Fruit fly (Drosophila melanogaster) whole organism, embryonic: Measurements from ENCODE around the gene Bcat.

Source experiments
- CG11696 ChIP-seq: fragments of 200-800 bp; sonication (Bioruptor generic); IDR thresholded peaks from 2 replicates; pipeline ENCODE4 v1.3.6; 2022; ENCODE audit warnings: missing biosample characterization, missing genetic modification characterization
- CG12299 ChIP-seq: fragments of 200-800 bp; sonication (Bioruptor generic); optimal IDR thresholded peaks from 2 replicates; lab custom pipeline; 2018; ENCODE audit warnings: missing biosample characterization, mild to moderate bottlenecking, missing genetic modification characterization
- CG12659 ChIP-seq: fragments of 200-800 bp; sonication (Bioruptor generic); optimal IDR thresholded peaks from 3 replicates; lab custom pipeline; 2017; ENCODE audit warnings: mild to moderate bottlenecking, missing biosample characterization, missing genetic modification reagents, missing genetic modification characterization
- CG12769 ChIP-seq: fragments of 200-800 bp; sonication (Bioruptor generic); optimal IDR thresholded peaks from 2 replicates; lab custom pipeline; 2019; ENCODE audit warnings: missing biosample characterization, mild to moderate bottlenecking, missing genetic modification characterization, moderate library complexity
- CG13775 ChIP-seq: fragments of 200-800 bp; sonication (Bioruptor generic); optimal IDR thresholded peaks from 3 replicates; lab custom pipeline; 2017; ENCODE audit warnings: missing biosample characterization, mild to moderate bottlenecking, missing genetic modification characterization
- CG14014 ChIP-seq: fragments of 200-800 bp; sonication (Bioruptor generic); IDR thresholded peaks from 2 replicates; pipeline ENCODE4 v1.3.6; 2022; ENCODE audit warnings: missing biosample characterization, missing genetic modification characterization
- CG17361 ChIP-seq: fragments of 200-800 bp; sonication (Bioruptor generic); IDR thresholded peaks from 3 replicates; pipeline ENCODE4 v1.3.6; 2022; ENCODE audit warnings: missing biosample characterization, missing genetic modification characterization
- CG17802 ChIP-seq: fragments of 200-800 bp; sonication (Bioruptor generic); optimal IDR thresholded peaks from 2 replicates; lab custom pipeline; 2018; ENCODE audit warnings: missing biosample characterization, mild to moderate bottlenecking, missing genetic modification characterization, moderate library complexity
- CG17912 ChIP-seq: fragments of 200-800 bp; sonication (Bioruptor generic); optimal IDR thresholded peaks from 2 replicates; lab custom pipeline; 2018; ENCODE audit warnings: missing biosample characterization, mild to moderate bottlenecking, missing genetic modification characterization
- CG18619 ChIP-seq: fragments of 200-800 bp; sonication (Bioruptor generic); optimal IDR thresholded peaks from 3 replicates; lab custom pipeline; 2017; ENCODE audit warnings: missing biosample characterization, mild to moderate bottlenecking, missing genetic modification characterization
- CG2116 ChIP-seq: fragments of 200-800 bp; sonication (Bioruptor generic); optimal IDR thresholded peaks from 3 replicates; lab custom pipeline; 2018; ENCODE audit warnings: missing biosample characterization, mild to moderate bottlenecking, missing genetic modification characterization
- CG2678 ChIP-seq: fragments of 200-800 bp; sonication (Bioruptor generic); optimal IDR thresholded peaks from 3 replicates; lab custom pipeline; 2019; ENCODE audit warnings: missing biosample characterization, mild to moderate bottlenecking, missing genetic modification characterization, moderate library complexity
- CG31388 ChIP-seq: fragments of 200-800 bp; sonication (Bioruptor generic); optimal IDR thresholded peaks from 2 replicates; lab custom pipeline; 2016; ENCODE audit warnings: missing biosample characterization, missing genetic modification characterization
- CG31441 ChIP-seq: fragments of 200-800 bp; sonication (Bioruptor generic); IDR thresholded peaks from 2 replicates; pipeline ENCODE4 v1.3.6; 2022; ENCODE audit warnings: missing biosample characterization, missing genetic modification characterization
- CG3281 ChIP-seq: fragments of 200-800 bp; sonication (Bioruptor generic); optimal IDR thresholded peaks from 3 replicates; lab custom pipeline; 2017; ENCODE audit warnings: missing biosample characterization, mild to moderate bottlenecking, missing genetic modification characterization
- CG33213 ChIP-seq: fragments of 200-800 bp; sonication (Bioruptor generic); optimal IDR thresholded peaks from 3 replicates; lab custom pipeline; 2016; ENCODE audit warnings: missing biosample characterization, missing genetic modification characterization
- CG33557 ChIP-seq: fragments of 200-800 bp; sonication (Bioruptor generic); optimal IDR thresholded peaks from 2 replicates; lab custom pipeline; 2019; ENCODE audit warnings: missing biosample characterization, mild to moderate bottlenecking, missing genetic modification characterization, moderate library complexity
- CG3847 ChIP-seq: fragments of 200-800 bp; sonication (Bioruptor generic); IDR thresholded peaks from 2 replicates; pipeline ENCODE4 v1.3.6; 2022; ENCODE audit warnings: missing biosample characterization, missing genetic modification characterization
- CG4617 ChIP-seq: fragments of 200-800 bp; sonication (Bioruptor generic); optimal IDR thresholded peaks from 3 replicates; lab custom pipeline; 2016; ENCODE audit warnings: missing biosample characterization, missing genetic modification characterization, borderline replicate concordance
- CG4707 ChIP-seq: fragments of 200-800 bp; sonication (Bioruptor generic); optimal IDR thresholded peaks from 2 replicates; lab custom pipeline; 2018; ENCODE audit warnings: missing biosample characterization, mild to moderate bottlenecking, missing genetic modification characterization, moderate library complexity
- CG5180 ChIP-seq: fragments of 200-800 bp; sonication (Bioruptor generic); optimal IDR thresholded peaks from 3 replicates; lab custom pipeline; 2017; ENCODE audit warnings: missing biosample characterization, missing genetic modification characterization, mild to moderate bottlenecking, moderate library complexity, missing genetic modification reagents
- CG7786 ChIP-seq: fragments of 200-800 bp; sonication (Bioruptor generic); optimal IDR thresholded peaks from 2 replicates; lab custom pipeline; 2016; ENCODE audit warnings: missing biosample characterization, missing genetic modification characterization
- D ChIP-seq, 2 experiments: fragments of 200-800 bp in 1 of 2; fragments of >200 bp in 1 of 2; sonication (Bioruptor generic) in 1 of 2; optimal IDR thresholded peaks; 2 replicates in 1 of 2; 3 replicates in 1 of 2; lab custom pipeline; 2017; ENCODE audit warnings: mild to moderate bottlenecking in 1 of 2, missing biosample characterization in 1 of 2, missing genetic modification characterization in 1 of 2, missing genetic modification reagents in 1 of 2
- D19B ChIP-seq: fragments of 200-800 bp; sonication (Bioruptor generic); optimal IDR thresholded peaks from 2 replicates; lab custom pipeline; 2017; ENCODE audit warnings: missing biosample characterization, mild to moderate bottlenecking, missing genetic modification characterization
- Deaf1 ChIP-seq: fragments of 200-800 bp; optimal IDR thresholded peaks from 3 replicates; lab custom pipeline; 2019; ENCODE audit warnings: missing biosample characterization, mild to moderate bottlenecking, missing genetic modification characterization, moderate library complexity
- Ets65A ChIP-seq: fragments of 200-800 bp; sonication (Bioruptor generic); peaks from one replicate; lab custom pipeline; 2016; ENCODE audit warnings: missing biosample characterization, missing genetic modification characterization
- Hmr ChIP-seq: fragments of 200-800 bp; sonication (Bioruptor generic); optimal IDR thresholded peaks from 3 replicates; lab custom pipeline; 2017; ENCODE audit warnings: mild to moderate bottlenecking, missing biosample characterization, missing genetic modification reagents, missing genetic modification characterization
- Hr78 ChIP-seq, 2 experiments: fragments of 200-800 bp in 1 of 2; fragments of >200 bp in 1 of 2; sonication (Bioruptor generic) in 1 of 2; optimal IDR thresholded peaks; 2 replicates each; lab custom pipeline; 2017 to 2019; ENCODE audit warnings: missing biosample characterization in 2 of 2, missing genetic modification characterization in 2 of 2, mild to moderate bottlenecking in 1 of 2, moderate library complexity in 1 of 2
- NFAT ChIP-seq: fragments of 200-800 bp; sonication (Bioruptor generic); IDR thresholded peaks from 2 replicates; pipeline ENCODE4 v1.3.6; 2022; ENCODE audit warnings: missing biosample characterization, missing genetic modification characterization
- Poxn ChIP-seq: fragments of 200-800 bp; sonication (Bioruptor generic); IDR thresholded peaks from 2 replicates; pipeline ENCODE4 v1.3.6; 2022; ENCODE audit warnings: missing biosample characterization, missing genetic modification characterization
- Sin3A ChIP-seq: fragments of >200 bp; optimal IDR thresholded peaks from 2 replicates; lab custom pipeline; 2018
- Tbp ChIP-seq: fragments of >200 bp; optimal IDR thresholded peaks from 2 replicates; lab custom pipeline; 2018; ENCODE audit warnings: missing biosample characterization, missing genetic modification characterization
- crol ChIP-seq: fragments of 200-800 bp; sonication (Bioruptor generic); IDR thresholded peaks from 2 replicates; pipeline ENCODE4 v1.3.6; 2022; ENCODE audit warnings: missing biosample characterization, missing genetic modification characterization
- eyg ChIP-seq: fragments of 200-800 bp; sonication (Bioruptor generic); optimal IDR thresholded peaks from 3 replicates; lab custom pipeline; 2016; ENCODE audit warnings: missing biosample characterization, missing genetic modification characterization
- fd102C ChIP-seq: fragments of 200-800 bp; sonication (Bioruptor generic); optimal IDR thresholded peaks from 2 replicates; lab custom pipeline; 2018; ENCODE audit warnings: missing biosample characterization, mild to moderate bottlenecking, missing genetic modification characterization, moderate library complexity
- fd96Cb ChIP-seq: fragments of 200-800 bp; sonication (Bioruptor generic); optimal IDR thresholded peaks from 2 replicates; lab custom pipeline; 2018; ENCODE audit warnings: missing biosample characterization, mild to moderate bottlenecking, missing genetic modification characterization, moderate library complexity
- gsb-n ChIP-seq: fragments of 200-800 bp; sonication (Bioruptor generic); optimal IDR thresholded peaks from 3 replicates; lab custom pipeline; 2018; ENCODE audit warnings: missing biosample characterization, mild to moderate bottlenecking, missing genetic modification characterization
- jing ChIP-seq: fragments of 200-800 bp; sonication (Bioruptor generic); optimal IDR thresholded peaks from 2 replicates; lab custom pipeline; 2018; ENCODE audit warnings: missing biosample characterization, mild to moderate bottlenecking, missing genetic modification characterization
- jumu ChIP-seq: fragments of 200-800 bp; sonication (Bioruptor generic); optimal IDR thresholded peaks from 3 replicates; lab custom pipeline; 2016; ENCODE audit warnings: missing biosample characterization, missing genetic modification characterization
- kay ChIP-seq: fragments of 200-800 bp; sonication (Bioruptor generic); optimal IDR thresholded peaks from 2 replicates; lab custom pipeline; 2016; ENCODE audit warnings: missing biosample characterization, missing genetic modification characterization
- klu ChIP-seq: fragments of 200-800 bp; sonication (Bioruptor generic); IDR thresholded peaks from 2 replicates; pipeline ENCODE4 v1.3.6; 2022; ENCODE audit warnings: missing biosample characterization, missing genetic modification characterization
- knrl ChIP-seq: fragments of 200-800 bp; sonication (Bioruptor generic); IDR thresholded peaks from 3 replicates; pipeline ENCODE4 v1.3.6; 2022; ENCODE audit warnings: missing biosample characterization, missing genetic modification characterization; ENCODE audit not compliant: partially characterized antibody
- lab ChIP-seq: fragments of 200-800 bp; sonication (Bioruptor generic); optimal IDR thresholded peaks from 3 replicates; lab custom pipeline; 2017; ENCODE audit warnings: missing biosample characterization, missing genetic modification characterization, mild to moderate bottlenecking, moderate library complexity, missing genetic modification reagents
- lov ChIP-seq, 2 experiments: fragments of 200-800 bp in 1 of 2; fragments of >200 bp in 1 of 2; sonication (Bioruptor generic) in 1 of 2; IDR thresholded peaks in 1 of 2; optimal IDR thresholded peaks in 1 of 2; 2 replicates in 1 of 2; 3 replicates in 1 of 2; pipeline versions ENCODE4 v1.3.6 to Lab custom; 2017 to 2022; ENCODE audit warnings: missing biosample characterization in 1 of 2, missing genetic modification characterization in 1 of 2
- mirr ChIP-seq: fragments of 200-800 bp; sonication (Bioruptor generic); optimal IDR thresholded peaks from 3 replicates; lab custom pipeline; 2018; ENCODE audit warnings: missing biosample characterization, mild to moderate bottlenecking, missing genetic modification characterization
- pfk ChIP-seq: fragments of 200-800 bp; sonication (Bioruptor generic); optimal IDR thresholded peaks from 2 replicates; lab custom pipeline; 2018; ENCODE audit warnings: missing biosample characterization, mild to moderate bottlenecking, missing genetic modification characterization, moderate library complexity
- pho ChIP-seq: fragments of 200-800 bp; sonication (Bioruptor generic); optimal IDR thresholded peaks from 2 replicates; lab custom pipeline; 2016; ENCODE audit warnings: missing biosample characterization, missing genetic modification characterization
- ro ChIP-seq: fragments of 200-800 bp; sonication (Bioruptor generic); IDR thresholded peaks from 2 replicates; pipeline ENCODE4 v1.3.6; 2022; ENCODE audit warnings: missing biosample characterization, missing genetic modification characterization
- so ChIP-seq: fragments of 200-800 bp; sonication (Bioruptor generic); IDR thresholded peaks from 3 replicates; pipeline ENCODE4 v1.3.6; 2022; ENCODE audit warnings: missing biosample characterization, missing genetic modification characterization
- unc-4 ChIP-seq: fragments of 200-800 bp; sonication (Bioruptor generic); IDR thresholded peaks from 2 replicates; pipeline ENCODE4 v1.3.6; 2022; ENCODE audit warnings: missing biosample characterization, missing genetic modification characterization; ENCODE audit not compliant: partially characterized antibody

The Bcat gene

DNA sequence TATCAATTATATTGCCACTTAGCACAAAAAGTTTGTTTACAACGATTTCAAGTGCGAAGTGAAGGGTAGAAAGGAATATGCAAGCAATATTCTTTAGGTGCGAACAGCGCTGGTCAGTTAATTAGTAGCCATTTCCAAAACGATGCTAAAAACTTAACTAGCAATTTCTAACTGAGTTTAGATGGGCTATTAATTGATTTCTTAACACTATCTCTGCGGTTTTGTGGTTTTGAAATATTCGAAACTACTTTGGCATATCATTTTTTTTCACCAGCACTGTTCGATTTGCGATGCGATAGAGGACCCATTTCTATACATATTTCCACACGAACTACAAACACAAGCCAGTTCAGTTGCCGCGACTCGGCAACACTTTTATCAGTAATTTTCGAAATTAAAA lies 20.2 kb upstream of the Bcat start (continued):
- TF ChIP-seq lab (GFP tag; lab: Kevin White, UChicago) (peak; percentile 70), CG2116 (no peak), CG31441 (GFP tag; lab: Robert Waterston, UW) (no peak), CG12299 (tag; lab: Kevin White, UChicago) (no peak), gsb-n (tag; lab: Kevin White, UChicago) (no peak), CG12769 (tag; lab: Kevin White, UChicago) (peak; percentile 46), CG4707 (GFP tag; lab: Kevin White, UChicago) (no peak), CG17361 (GFP tag; lab: Robert Waterston, UW) (no peak), Tbp (GFP tag; lab: Kevin White, UChicago) (no peak), Hmr (GFP tag; lab: Kevin White, UChicago) (peak; percentile 52), CG4617 (GFP tag; lab: Kevin White, UChicago) (no peak), D (optimal IDR thresholded peaks at IDR 0.05; lab: Kevin White, UChicago) (no peak), D (GFP tag; optimal IDR thresholded peaks at IDR 0.05; lab: Kevin White, UChicago) (no peak), CG3847 (GFP tag; lab: Robert Waterston, UW) (no peak), CG3281 (GFP tag; lab: Kevin White, UChicago) (peak; percentile 44), D19B (GFP tag; lab: Kevin White, UChicago) (no peak), pfk (GFP tag; lab: Kevin White, UChicago) (no peak), fd96Cb (tag; lab: Kevin White, UChicago) (no peak), ro (GFP tag; lab: Robert Waterston, UW) (no peak), CG2678 (tag; lab: Kevin White, UChicago) (peak; percentile 50), Sin3A (lab: Kevin White, UChicago) (no peak), CG17802 (tag; lab: Kevin White, UChicago) (no peak), CG5180 (GFP tag; lab: Kevin White, UChicago) (no peak), lov (optimal IDR thresholded peaks at IDR 0.05; lab: Kevin White, UChicago) (no peak), lov (GFP tag; IDR thresholded peaks at IDR 0.05; lab: Robert Waterston, UW) (no peak), unc-4 (no peak), fd102C (GFP tag; lab: Kevin White, UChicago) (no peak), so (GFP tag; lab: Robert Waterston, UW) (0 out of 3 replicates have a peak, but pooled peaks have one; percentile 15), Hr78 (GFP tag; optimal IDR thresholded peaks at IDR 0.05; lab: Kevin White, UChicago) (no peak), klu (GFP tag; lab: Robert Waterston, UW) (no peak), NFAT (GFP tag; lab: Robert Waterston, UW) (no peak), CG33557 (GFP tag; lab: Kevin White, UChicago) (no peak), CG18619 (GFP tag; lab: Kevin White, UChicago) (no peak), knrl (GFP tag; lab: Robert Waterston, UW) (no peak), CG33213 (no peak), Deaf1 (tag; lab: Kevin White, UChicago) (no peak), jumu (GFP tag; lab: Kevin White, UChicago) (no peak), mirr (no peak), eyg (GFP tag; lab: Kevin White, UChicago) (no peak), CG11696 (GFP tag; lab: Robert Waterston, UW) (peak; percentile 82), crol (GFP tag; lab: Robert Waterston, UW) (no peak), CG17912 (GFP tag; lab: Kevin White, UChicago) (no peak), pho (GFP tag; lab: Kevin White, UChicago) (peak; percentile 15), Ets65A (GFP tag; lab: Kevin White, UChicago) (no peak), CG7786 (GFP tag; lab: Kevin White, UChicago) (peak; percentile 19), jing (GFP tag; lab: Kevin White, UChicago) (no peak), CG13775 (GFP tag; lab: Kevin White, UChicago) (peak; percentile 12), CG12659 (GFP tag; lab: Kevin White, UChicago) (no peak), kay (GFP tag; lab: Kevin White, UChicago) (no peak), CG14014 (GFP tag; lab: Robert Waterston, UW) (peak; percentile 16; the same call in 1 of the 2 replicates), Poxn (GFP tag; lab: Robert Waterston, UW) (no peak), CG31388 (GFP tag; lab: Kevin White, UChicago) (no peak)
